Worm (Caenorhabditis elegans) whole organism, L4 larva: ENCODE measurements around the gene sdz-27.

Source experiments
- F10B5.3 ChIP-seq: sonication (generic microtip); optimal IDR thresholded peaks from 2 replicates; lab custom pipeline; 2016; ENCODE audit warnings: mild to moderate bottlenecking, missing genetic modification characterization, missing compliant biosample characterization
- F26F4.8 ChIP-seq: fragments of 200-800 bp; sonication (Bioruptor generic); conservative IDR thresholded peaks from 2 replicates; pipeline ENCODE4 v1.3.6; 2022; ENCODE audit warnings: missing genetic modification characterization, missing compliant biosample characterization
- F37D6.2 ChIP-seq: sonication (generic microtip); optimal IDR thresholded peaks from 2 replicates; lab custom pipeline; 2016; ENCODE audit warnings: mild to moderate bottlenecking, missing genetic modification characterization, missing compliant biosample characterization
- F49E8.2 ChIP-seq: sonication (generic microtip); optimal IDR thresholded peaks from 2 replicates; lab custom pipeline; 2016; ENCODE audit warnings: missing compliant biosample characterization, mild to moderate bottlenecking, missing genetic modification characterization, borderline replicate concordance
- R02D3.7 ChIP-seq: fragments of 150-350 bp; sonication (generic microtip); optimal IDR thresholded peaks from 3 replicates; lab custom pipeline; 2014; ENCODE audit warnings: missing biosample characterization, missing genetic modification characterization
- T26A8.4 ChIP-seq: fragments of 200-800 bp; sonication (Bioruptor generic); IDR thresholded peaks from 2 replicates; pipeline ENCODE4 v1.3.6; 2022; ENCODE audit warnings: missing genetic modification characterization, missing compliant biosample characterization
- Y105C5A.15 ChIP-seq: fragments of 200-800 bp; sonication (Bioruptor generic); IDR thresholded peaks from 2 replicates; pipeline ENCODE4 v1.3.6; 2022; ENCODE audit warnings: missing genetic modification characterization, missing compliant biosample characterization
- Y48G9A.11 ChIP-seq: fragments of 200-800 bp; sonication (Bioruptor generic); IDR thresholded peaks from 2 replicates; pipeline ENCODE4 v1.3.6; 2022; ENCODE audit warnings: missing genetic modification reagents, missing genetic modification characterization, missing compliant biosample characterization
- Y75B8A.6 ChIP-seq: fragments of 200-800 bp; sonication (Bioruptor generic); IDR thresholded peaks from 2 replicates; pipeline ENCODE4 v1.3.6; 2022; ENCODE audit warnings: missing genetic modification reagents, missing genetic modification characterization, missing compliant biosample characterization
- ZK337.2 ChIP-seq: fragments of 200-800 bp; sonication (Bioruptor generic); IDR thresholded peaks from 2 replicates; pipeline ENCODE4 v1.3.6; 2022; ENCODE audit warnings: missing genetic modification reagents, missing genetic modification characterization, missing compliant biosample characterization
- ZK546.5 ChIP-seq, 2 experiments: sonication (generic microtip); optimal IDR thresholded peaks; 2 replicates each; lab custom pipeline; 2017; ENCODE audit warnings: missing biosample characterization in 2 of 2, missing genetic modification characterization in 2 of 2
- aha-1 ChIP-seq: fragments of 150-350 bp; peaks from one replicate; lab custom pipeline; 2014; ENCODE audit warnings: missing biosample characterization, missing genetic modification characterization
- aly-2 ChIP-seq: sonication (generic microtip); optimal IDR thresholded peaks from 2 replicates; lab custom pipeline; 2018; ENCODE audit warnings: missing biosample characterization, missing genetic modification characterization
- arid-1 ChIP-seq: fragments of 200-800 bp; sonication (Bioruptor generic); conservative IDR thresholded peaks from 2 replicates; pipeline ENCODE4 v1.3.6; 2022; ENCODE audit warnings: missing genetic modification reagents, missing genetic modification characterization, missing compliant biosample characterization
- ceh-20 ChIP-seq: fragments of 200-800 bp; sonication (Bioruptor generic); IDR thresholded peaks from 2 replicates; pipeline ENCODE4 v1.3.6; 2022; ENCODE audit warnings: missing genetic modification reagents, missing genetic modification characterization, missing compliant biosample characterization
- ceh-82 ChIP-seq: sonication (generic microtip); optimal IDR thresholded peaks from 2 replicates; lab custom pipeline; 2017; ENCODE audit warnings: missing biosample characterization, missing genetic modification characterization
- cey-2 ChIP-seq: sonication (generic microtip); optimal IDR thresholded peaks from 3 replicates; lab custom pipeline; 2017; ENCODE audit warnings: missing genetic modification characterization, mild to moderate bottlenecking, missing compliant biosample characterization, antibody characterized with exemption, borderline replicate concordance; ENCODE audit not compliant: insufficient read depth
- daf-19 ChIP-seq: fragments of 200-800 bp; sonication (Bioruptor generic); conservative IDR thresholded peaks from 2 replicates; pipeline ENCODE4 v1.3.6; 2022; ENCODE audit warnings: missing genetic modification characterization, missing compliant biosample characterization
- dmd-8 ChIP-seq: fragments of 200-800 bp; sonication (Bioruptor generic); IDR thresholded peaks from 2 replicates; pipeline ENCODE4 v1.3.6; 2022; ENCODE audit warnings: missing genetic modification characterization, missing compliant biosample characterization
- dpl-1 ChIP-seq: fragments of 150-350 bp; optimal IDR thresholded peaks from 2 replicates; lab custom pipeline; 2014; ENCODE audit warnings: missing biosample characterization, missing genetic modification reagents, missing genetic modification characterization
- dve-1 ChIP-seq: sonication (generic microtip); optimal IDR thresholded peaks from 2 replicates; lab custom pipeline; 2017; ENCODE audit warnings: antibody characterized with exemption, mild to moderate bottlenecking, missing genetic modification characterization, missing compliant biosample characterization; ENCODE audit not compliant: insufficient read depth
- fkh-10 ChIP-seq: fragments of 150-350 bp; optimal IDR thresholded peaks from 2 replicates; lab custom pipeline; 2014; ENCODE audit warnings: missing biosample characterization, missing genetic modification reagents, missing genetic modification characterization
- fos-1 ChIP-seq: fragments of 150-350 bp; optimal IDR thresholded peaks from 2 replicates; lab custom pipeline; 2014; ENCODE audit warnings: missing biosample characterization, missing genetic modification characterization
- gei-8 ChIP-seq: fragments of 200-800 bp; sonication (Bioruptor generic); optimal IDR thresholded peaks from 2 replicates; lab custom pipeline; 2018; ENCODE audit warnings: mild to moderate bottlenecking, missing genetic modification characterization, missing compliant biosample characterization
- hmg-1.1 ChIP-seq: fragments of 200-800 bp; sonication (Bioruptor generic); IDR thresholded peaks from 2 replicates; pipeline ENCODE4 v1.3.6; 2022; ENCODE audit warnings: missing genetic modification reagents, missing genetic modification characterization, missing compliant biosample characterization
- lin-38 ChIP-seq: fragments of 200-800 bp; sonication (Bioruptor generic); IDR thresholded peaks from 2 replicates; pipeline ENCODE4 v1.3.6; 2022; ENCODE audit warnings: missing genetic modification reagents, missing genetic modification characterization, missing compliant biosample characterization
- lsy-2 ChIP-seq, 2 experiments: fragments of 150-350 bp in 1 of 2; sonication (generic microtip) in 1 of 2; optimal IDR thresholded peaks; 2 replicates each; lab custom pipeline; 2014 to 2017; ENCODE audit warnings: missing biosample characterization in 2 of 2, missing genetic modification characterization in 2 of 2
- mdt-29 ChIP-seq: fragments of 200-800 bp; sonication (Bioruptor generic); IDR thresholded peaks from 2 replicates; pipeline ENCODE4 v1.3.6; 2022; ENCODE audit warnings: missing genetic modification reagents, missing genetic modification characterization, missing compliant biosample characterization
- mes-2 ChIP-seq: sonication (generic microtip); optimal IDR thresholded peaks from 2 replicates; lab custom pipeline; 2016; ENCODE audit warnings: missing genotype, mild to moderate bottlenecking, missing genetic modification characterization, missing compliant biosample characterization; ENCODE audit not compliant: poor library complexity, severe bottlenecking
- nhr-237 ChIP-seq: sonication (generic microtip); optimal IDR thresholded peaks from 2 replicates; lab custom pipeline; 2017; ENCODE audit warnings: missing biosample characterization, missing genetic modification characterization
- nhr-6 ChIP-seq: fragments of 150-350 bp; optimal IDR thresholded peaks from 2 replicates; lab custom pipeline; 2014; ENCODE audit warnings: missing biosample characterization, missing genetic modification characterization
- nhr-76 ChIP-seq: fragments of 150-350 bp; optimal IDR thresholded peaks from 2 replicates; lab custom pipeline; 2014; ENCODE audit warnings: missing biosample characterization, missing genetic modification characterization
- nhr-77 ChIP-seq: fragments of 150-350 bp; optimal IDR thresholded peaks from 2 replicates; lab custom pipeline; 2014; ENCODE audit warnings: missing biosample characterization, missing genetic modification characterization
- pha-4 ChIP-seq, 2 experiments: fragments of 150-350 bp in 1 of 2; fragments of 200-800 bp in 1 of 2; sonication (Bioruptor generic) in 1 of 2; IDR thresholded peaks in 1 of 2; optimal IDR thresholded peaks in 1 of 2; 2 replicates each; pipeline versions ENCODE4 v1.3.6 to Lab custom; 2014 to 2022; ENCODE audit warnings: missing genetic modification characterization in 2 of 2, missing genetic modification reagents in 2 of 2, missing biosample characterization in 1 of 2, missing compliant biosample characterization in 1 of 2
- php-3 ChIP-seq: fragments of 200-800 bp; sonication (Bioruptor generic); IDR thresholded peaks from 2 replicates; pipeline ENCODE4 v1.3.6; 2022; ENCODE audit warnings: missing genetic modification reagents, missing genetic modification characterization, missing compliant biosample characterization
- sdz-12 ChIP-seq: fragments of 200-800 bp; sonication (Bioruptor generic); optimal IDR thresholded peaks from 2 replicates; lab custom pipeline; 2018; ENCODE audit warnings: mild to moderate bottlenecking, missing genetic modification characterization, missing compliant biosample characterization
- set-16 ChIP-seq: fragments of 200-800 bp; sonication (Bioruptor generic); IDR thresholded peaks from 2 replicates; pipeline ENCODE4 v1.3.6; 2022; ENCODE audit warnings: missing genetic modification reagents, missing genetic modification characterization, missing compliant biosample characterization
- snpc-1.2 ChIP-seq: fragments of 200-800 bp; sonication (Bioruptor generic); IDR thresholded peaks from 2 replicates; pipeline ENCODE4 v1.3.6; 2022; ENCODE audit warnings: missing genetic modification reagents, missing genetic modification characterization, missing compliant biosample characterization
- unc-130 ChIP-seq: sonication (generic microtip); optimal IDR thresholded peaks from 2 replicates; lab custom pipeline; 2016; ENCODE audit warnings: missing genetic modification reagents, missing genetic modification characterization, missing compliant biosample characterization
- unc-39 ChIP-seq: sonication (generic microtip); optimal IDR thresholded peaks from 2 replicates; lab custom pipeline; 2017; ENCODE audit warnings: missing biosample characterization, missing genetic modification characterization
- unc-62 ChIP-seq, 3 experiments: fragments of 150-350 bp in 1 of 3; sonication (generic microtip); optimal IDR thresholded peaks in 2 of 3; peaks in 1 of 3; 1 replicate in 1 of 3; 2 replicates in 2 of 3; lab custom pipeline; 2014 to 2017; ENCODE audit warnings: missing biosample characterization in 3 of 3, missing genetic modification characterization in 3 of 3, missing genetic modification reagents in 3 of 3, missing genotype in 1 of 3
- vab-7 ChIP-seq: fragments of 200-800 bp; sonication (Bioruptor generic); IDR thresholded peaks from 2 replicates; pipeline ENCODE4 v1.3.6; 2022; ENCODE audit warnings: missing genetic modification reagents, missing genetic modification characterization, missing compliant biosample characterization
- zfp-3 ChIP-seq: fragments of 200-800 bp; sonication (Bioruptor generic); conservative IDR thresholded peaks from 2 replicates; pipeline ENCODE4 v1.3.6; 2022; ENCODE audit warnings: missing genetic modification reagents, missing genetic modification characterization, missing compliant biosample characterization

The sdz-27 gene

DNA sequence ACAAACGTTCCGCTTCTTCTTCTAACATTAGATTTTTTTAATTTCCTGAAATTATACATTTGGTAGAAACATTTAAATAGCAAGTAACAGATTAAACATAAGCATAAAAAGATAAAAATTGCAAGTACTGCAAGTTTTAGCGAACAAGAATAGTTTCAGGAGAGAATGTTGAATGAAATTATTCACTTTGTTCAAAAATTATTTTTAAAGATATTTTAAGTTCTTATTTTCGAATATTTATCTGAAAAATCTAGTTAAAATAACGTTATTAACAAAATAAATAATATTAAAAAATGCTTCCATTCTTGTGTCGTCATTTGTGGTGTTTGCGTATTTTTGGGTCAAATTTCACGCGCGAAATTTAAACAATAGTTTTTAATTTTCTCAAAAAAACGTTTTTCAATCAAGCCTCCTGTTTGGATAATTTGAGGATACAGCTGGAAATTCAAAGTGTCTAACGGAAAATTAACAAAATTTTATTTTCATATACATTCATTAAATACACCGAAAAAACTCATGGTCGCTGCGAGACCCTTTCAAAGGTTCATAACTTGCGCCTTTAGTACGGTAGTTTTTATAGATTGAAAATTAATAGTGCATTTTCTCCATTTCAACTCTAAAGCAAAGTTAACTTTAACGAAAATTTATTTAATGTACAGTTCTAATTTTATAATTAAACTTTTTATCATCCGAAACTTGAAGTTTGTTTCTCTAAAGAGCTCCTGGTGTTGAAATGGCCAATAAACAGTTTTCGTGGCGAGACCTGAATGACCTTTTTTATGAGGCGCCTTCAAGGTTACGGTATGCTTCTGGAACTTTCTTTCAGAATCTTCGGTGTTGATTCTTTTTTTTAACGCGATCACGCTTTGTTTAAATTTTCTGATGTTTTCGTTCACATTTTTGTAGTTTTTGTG is 44.3 kb upstream of the sdz-27 start, which contains the start of gene skih-2 (continued):
- peak in 1 of 2 experiments; percentile 9 for TF ChIP-seq ZK546.5 (tag; optimal IDR thresholded peaks at IDR 0.05; lab: Kevin White, UChicago)
- no peak for TF ChIP-seq mes-2
- TF ChIP-seq fkh-10 (GFP tag; lab: Kevin White, UChicago) = peak; percentile 8
- no peak for TF ChIP-seq T26A8.4 (GFP tag; lab: Robert Waterston, UW)
- TF ChIP-seq lsy-2 (tag; optimal IDR thresholded peaks at IDR 0.05; lab: Kevin White, UChicago) = peak in 1 of 2 experiments; percentile 78
- TF ChIP-seq lin-38 (GFP tag; lab: Robert Waterston, UW) = peak; percentile 40
- peak; percentile 93 for TF ChIP-seq dpl-1 (GFP tag; lab: Kevin White, UChicago)
- no peak for TF ChIP-seq aly-2
- TF ChIP-seq unc-62 (GFP tag; optimal IDR thresholded peaks at IDR 0.05 in 1 of 2; lab: Kevin White, UChicago) = no peak
- no peak for TF ChIP-seq unc-62 (tag; optimal IDR thresholded peaks at IDR 0.05; lab: Kevin White, UChicago)
- no peak for TF ChIP-seq F26F4.8 (GFP tag; lab: Robert Waterston, UW)
- TF ChIP-seq nhr-6 (tag; lab: Kevin White, UChicago) = peak; percentile 15
- TF ChIP-seq gei-8 (GFP tag; lab: Kevin White, UChicago) = no peak
- TF ChIP-seq, all 104 proteins: peak for 14

DNA sequence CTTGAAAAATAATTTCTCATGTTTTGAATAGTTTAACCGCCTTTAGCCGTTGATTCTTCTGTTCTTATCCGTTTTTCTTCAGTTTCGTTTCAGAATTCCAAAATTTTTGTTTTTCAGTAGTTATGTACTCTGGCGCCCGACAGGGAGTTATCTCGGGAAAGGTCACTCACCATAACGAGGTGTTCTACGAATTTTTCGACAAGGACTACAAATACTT is 43.7 kb upstream of the sdz-27 start, which contains the start of gene F01G4.4:
Gene F01G4.4 (plus strand): TSS at position 118 of the 217 bp plus-strand sequence.
- TF ChIP-seq ceh-20 (GFP tag; lab: Robert Waterston, UW) (no peak), dve-1 (tag; lab: Kevin White, UChicago) (no peak), R02D3.7 (tag; lab: Kevin White, UChicago) (no peak), Y75B8A.6 (no peak), fos-1 (tag; lab: Kevin White, UChicago) (no peak), F10B5.3 (tag; lab: Kevin White, UChicago) (no peak), cey-2 (tag; lab: Kevin White, UChicago) (no peak), vab-7 (GFP tag; lab: Robert Waterston, UW) (no peak), F37D6.2 (tag; lab: Kevin White, UChicago) (no peak), php-3 (no peak), sdz-12 (GFP tag; lab: Kevin White, UChicago) (no peak), nhr-6 (tag; lab: Kevin White, UChicago) (no peak), ZK337.2 (GFP tag; lab: Robert Waterston, UW) (no peak), set-16 (GFP tag; lab: Robert Waterston, UW) (no peak), hmg-1.1 (GFP tag; lab: Robert Waterston, UW) (no peak), nhr-77 (tag; lab: Kevin White, UChicago) (no peak), gei-8 (GFP tag; lab: Kevin White, UChicago) (no peak), daf-19 (GFP tag; lab: Robert Waterston, UW) (no peak), unc-39 (tag; lab: Kevin White, UChicago) (no peak)

DNA sequence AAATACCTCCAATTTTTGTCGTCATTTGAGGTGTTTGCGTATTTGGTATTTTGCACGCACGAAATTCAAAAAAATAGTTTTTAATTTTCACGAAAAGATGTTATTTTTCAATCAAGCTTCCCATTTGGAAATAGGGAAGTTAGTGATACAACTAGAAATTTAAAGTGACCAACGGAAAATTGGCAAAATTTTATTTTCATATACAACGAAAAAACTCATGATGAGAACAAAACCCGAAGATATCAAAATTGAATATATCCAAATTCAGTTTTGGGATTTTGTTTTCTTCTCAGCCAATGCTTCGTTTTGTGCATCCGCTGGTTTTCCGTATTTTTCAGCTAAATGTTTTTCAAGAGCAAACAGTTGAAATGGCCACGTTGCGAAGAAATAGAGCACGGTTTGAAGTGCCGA is 40.9 kb upstream of the sdz-27 start:
- TF ChIP-seq php-3 (no peak), zfp-3 (GFP tag; lab: Robert Waterston, UW) (0 out of 2 replicates have a peak, but pooled peaks have one; percentile 30), ceh-82 (tag; lab: Kevin White, UChicago) (no peak), F49E8.2 (tag; lab: Kevin White, UChicago) (peak; percentile 89), cey-2 (tag; lab: Kevin White, UChicago) (no peak), dmd-8 (no peak), unc-39 (tag; lab: Kevin White, UChicago) (no peak), unc-62 (GFP tag; optimal IDR thresholded peaks at IDR 0.05 in 1 of 2; lab: Kevin White, UChicago) (peak in 1 of 2 experiments; percentile 51), unc-62 (tag; optimal IDR thresholded peaks at IDR 0.05; lab: Kevin White, UChicago) (no peak), ZK546.5 (tag; optimal IDR thresholded peaks at IDR 0.05; lab: Kevin White, UChicago) (no peak), unc-130 (no peak), lin-38 (GFP tag; lab: Robert Waterston, UW) (peak; percentile 62), arid-1 (peak; percentile 80), mdt-29 (GFP tag; lab: Robert Waterston, UW) (no peak), daf-19 (GFP tag; lab: Robert Waterston, UW) (no peak), aha-1 (tag; lab: Kevin White, UChicago) (no peak), pha-4 (GFP tag; IDR thresholded peaks at IDR 0.05; lab: Robert Waterston, UW) (peak; percentile 64; the same call in 1 of the 2 replicates), pha-4 (tag; optimal IDR thresholded peaks at IDR 0.05; lab: Kevin White, UChicago) (no peak), nhr-76 (tag; lab: Kevin White, UChicago) (no peak), snpc-1.2 (GFP tag; lab: Robert Waterston, UW) (0 out of 2 replicates have a peak, but pooled peaks have one; percentile 15), gei-8 (GFP tag; lab: Kevin White, UChicago) (no peak), nhr-237 (tag; lab: Kevin White, UChicago) (no peak), Y48G9A.11 (GFP tag; lab: Robert Waterston, UW) (0 out of 2 replicates have a peak, but pooled peaks have one; percentile 6), Y105C5A.15 (GFP tag; lab: Robert Waterston, UW) (no peak)
